Worm (Caenorhabditis elegans): ENCODE measurements around the gene acp-7.

acp-7 gene

DNA sequence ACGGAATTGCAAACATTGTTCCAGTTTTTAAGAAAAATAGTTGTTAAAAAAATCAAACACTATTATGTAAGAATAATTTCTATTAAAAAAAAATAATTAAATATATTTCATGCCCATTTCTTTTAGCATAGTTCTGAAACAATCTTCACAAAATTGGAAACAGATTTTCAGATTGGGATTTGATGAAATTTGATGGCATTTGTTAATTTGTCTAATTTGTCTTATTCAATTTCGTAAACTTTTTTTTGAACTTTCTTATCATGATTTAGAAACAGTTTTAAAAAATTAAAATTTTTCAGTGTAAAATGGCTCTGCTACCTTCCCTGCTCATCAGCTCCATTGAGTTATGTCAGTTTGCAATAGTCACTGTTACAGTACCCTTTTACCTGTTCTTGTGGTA lies 26.6 kb downstream of the acp-7 start, which contains the start of gene srv-13:
Gene srv-13, plus strand, starts transcription at position 301 of the 400 bp plus-strand sequence.
- no peak for TF ChIP-seq rbr-2 (tag; optimal IDR thresholded peaks at IDR 0.05)
- no peak for TF ChIP-seq madf-9 (GFP tag; conservative IDR thresholded peaks at IDR 0.05)
- no peak for TF ChIP-seq nhr-76 (tag; optimal IDR thresholded peaks at IDR 0.05)
- TF ChIP-seq hif-1 (tag; optimal IDR thresholded peaks at IDR 0.05), result no peak
- TF ChIP-seq dmd-9 (GFP tag; IDR thresholded peaks at IDR 0.05), result no peak
- no peak for TF ChIP-seq Y5F2A.4 (GFP tag; optimal IDR thresholded peaks at IDR 0.05)
- no peak for TF ChIP-seq lin-15B (tag; optimal IDR thresholded peaks at IDR 0.05)
- TF ChIP-seq pqm-1 (tag; optimal IDR thresholded peaks at IDR 0.05), result no peak
- TF ChIP-seq daf-12 (tag; optimal IDR thresholded peaks at IDR 0.05), result no peak
- no peak for TF ChIP-seq ceh-28 (tag; optimal IDR thresholded peaks at IDR 0.05)
- no peak for TF ChIP-seq pha-4 (GFP tag; IDR thresholded peaks at IDR 0.05)
- no peak for TF ChIP-seq pha-4 (tag; optimal IDR thresholded peaks at IDR 0.05)
- no peak for TF ChIP-seq Y105C5A.15 (GFP tag; IDR thresholded peaks at IDR 0.05)
- TF ChIP-seq tag-97 (GFP tag; IDR thresholded peaks at IDR 0.05), result no peak
- no peak for TF ChIP-seq T20F7.1 (GFP tag; optimal IDR thresholded peaks at IDR 0.05)

- no peak for TF ChIP-seq lin-15B (tag; optimal IDR thresholded peaks at IDR 0.05)
- no peak for TF ChIP-seq lin-1 (GFP tag; IDR thresholded peaks at IDR 0.05)
- no peak for TF ChIP-seq zip-11 (GFP tag; IDR thresholded peaks at IDR 0.05)
- no peak for TF ChIP-seq mes-2 (tag; optimal IDR thresholded peaks at IDR 0.05; ENCODE audit: poor library complexity, severe bottlenecking)
- TF ChIP-seq lir-3 (tag; optimal IDR thresholded peaks at IDR 0.05), result no peak
- no peak for TF ChIP-seq dve-1 (tag; optimal IDR thresholded peaks at IDR 0.05; ENCODE audit: insufficient read depth)
- no peak for TF ChIP-seq spr-3 (GFP tag; optimal IDR thresholded peaks at IDR 0.05)
Measured at ce11 chrIV:6403399-6403798, 28.1 kb downstream of the acp-7 start.

ce11 chrIV:6402386-6402905 lies 29.0 kb downstream of the acp-7 start, which contains the start of gene sfrp-1:
Gene sfrp-1 (minus strand): TSS chrIV:6402436.
- TF ChIP-seq spr-1 (tag; optimal IDR thresholded peaks at IDR 0.05), result no peak
- no peak for TF ChIP-seq nhr-237 (tag; optimal IDR thresholded peaks at IDR 0.05)
- no peak for TF ChIP-seq Y75B8A.6 (GFP tag; IDR thresholded peaks at IDR 0.05)
- no peak for TF ChIP-seq nhr-77 (tag; optimal IDR thresholded peaks at IDR 0.05)
- no peak for TF ChIP-seq ztf-11 (tag; optimal IDR thresholded peaks at IDR 0.05)

- TF ChIP-seq lin-39 (tag; optimal IDR thresholded peaks at IDR 0.05) (no peak), set-16 (GFP tag; IDR thresholded peaks at IDR 0.05) (no peak), lin-15B (tag; optimal IDR thresholded peaks at IDR 0.05) (no peak), fkh-10 (GFP tag; optimal IDR thresholded peaks at IDR 0.05) (peak; percentile 27), spr-3 (GFP tag; optimal IDR thresholded peaks at IDR 0.05) (no peak), mdl-1 (tag; optimal IDR thresholded peaks at IDR 0.05) (no peak), ceh-20 (GFP tag; IDR thresholded peaks at IDR 0.05) (no peak), nhr-11 (tag; optimal IDR thresholded peaks at IDR 0.05) (no peak)
Measured at ce11 chrIV:6395190-6395589, 36.3 kb downstream of the acp-7 start.

DNA sequence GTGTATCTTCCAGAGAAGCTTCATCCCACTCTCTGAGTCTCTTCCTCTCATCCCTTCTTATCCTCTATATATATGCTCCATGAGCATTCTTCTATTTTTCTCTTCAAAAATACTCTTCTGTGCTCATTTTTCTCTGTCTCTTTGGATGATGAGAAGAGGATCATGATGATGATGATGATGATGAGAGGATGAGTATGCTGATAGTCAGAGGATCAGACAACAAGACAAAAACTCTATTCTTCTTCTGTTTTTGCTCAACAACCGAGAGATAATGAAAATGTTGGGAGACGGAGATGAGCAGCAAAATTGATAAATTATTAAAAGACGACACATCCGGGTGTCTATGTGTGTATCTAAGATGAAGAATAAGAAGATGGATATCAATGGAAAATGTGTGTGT lies 38.2 kb downstream of the acp-7 start:
- TF ChIP-seq lin-39 (tag; optimal IDR thresholded peaks at IDR 0.05), result no peak
- 0 out of 2 replicates have a peak, but pooled peaks have one; percentile 20 for TF ChIP-seq ctbp-1 (GFP tag; IDR thresholded peaks at IDR 0.05)
- TF ChIP-seq daf-16 (GFP tag; optimal IDR thresholded peaks at IDR 0.05), result peak in 1 of 2 experiments; percentile 46
- TF ChIP-seq daf-16 (tag; optimal IDR thresholded peaks at IDR 0.05), result no peak
- no peak for TF ChIP-seq zfp-3 (GFP tag; conservative IDR thresholded peaks at IDR 0.05)
- TF ChIP-seq madf-9 (GFP tag; conservative IDR thresholded peaks at IDR 0.05), result no peak
- no peak for TF ChIP-seq egl-43 (GFP tag; IDR thresholded peaks at IDR 0.05)
- peak in 1 of 2 experiments; percentile 96 for TF ChIP-seq unc-62 (GFP tag; optimal IDR thresholded peaks at IDR 0.05 in 1 of 2)
- TF ChIP-seq unc-62 (tag; optimal IDR thresholded peaks at IDR 0.05), result no peak
- no peak for TF ChIP-seq ceh-28 (tag; optimal IDR thresholded peaks at IDR 0.05)
- TF ChIP-seq zfp-2 (tag; optimal IDR thresholded peaks at IDR 0.05), result no peak
- TF ChIP-seq jun-1 (tag; optimal IDR thresholded peaks at IDR 0.05), result no peak
- TF ChIP-seq php-3 (GFP tag; IDR thresholded peaks at IDR 0.05), result no peak
- TF ChIP-seq nhr-11 (tag; optimal IDR thresholded peaks at IDR 0.05), result peak; percentile 74
- TF ChIP-seq hlh-30 (tag; optimal IDR thresholded peaks at IDR 0.05; ENCODE audit: insufficient read depth), result peak; percentile 4
